Worm (Caenorhabditis elegans): ENCODE measurements around the gene F58E6.13.

ce11 chrV:9753554-9753953 lies 8.5 kb downstream of the F58E6.13 start:
- TF ChIP-seq attf-5 (GFP tag; optimal IDR thresholded peaks at IDR 0.05) = no peak
- no peak for TF ChIP-seq lsy-27 (tag; optimal IDR thresholded peaks at IDR 0.05; ENCODE audit: borderline replicate concordance, insufficient read depth)
- TF ChIP-seq T26A5.8 (tag; optimal IDR thresholded peaks at IDR 0.05) = no peak
- TF ChIP-seq attf-3 (GFP tag; conservative IDR thresholded peaks at IDR 0.05) = no peak
- no peak for TF ChIP-seq ztf-3 (GFP tag; optimal IDR thresholded peaks at IDR 0.05)
- TF ChIP-seq nhr-90 (tag; optimal IDR thresholded peaks at IDR 0.05) = no peak
- no peak for TF ChIP-seq ceh-40 (GFP tag; IDR thresholded peaks at IDR 0.05)
- no peak for TF ChIP-seq unc-62 (GFP tag; optimal IDR thresholded peaks at IDR 0.05)
- no peak for TF ChIP-seq ekl-4 (GFP tag; IDR thresholded peaks at IDR 0.05)

Measured in whole organism, young adult.